Worm (Caenorhabditis elegans): Measurements from ENCODE around the gene moc-3.

DNA sequence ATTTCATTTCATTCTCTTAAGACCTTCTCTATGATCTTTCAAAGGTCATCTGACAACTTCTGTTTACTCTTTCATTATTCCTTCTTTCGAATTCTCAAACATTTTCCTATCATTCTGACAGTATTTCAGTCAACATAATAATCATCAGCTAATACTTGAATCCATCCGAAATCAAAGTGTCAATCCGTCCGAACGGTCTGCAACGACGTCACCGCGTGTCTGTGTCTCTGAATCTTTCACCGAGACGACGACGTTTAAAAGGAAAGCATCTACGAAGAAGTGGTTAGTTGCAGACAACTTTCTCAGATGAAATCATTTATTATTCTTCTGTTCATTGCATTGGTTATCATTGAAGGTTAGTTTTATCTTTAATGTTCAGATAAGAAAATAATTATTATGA is 28.1 kb upstream of the moc-3 start, which contains the start of gene Y42H9AR.5:
- TF ChIP-seq fkh-2 (tag; optimal IDR thresholded peaks at IDR 0.05) (no peak), elt-1 (tag; optimal IDR thresholded peaks at IDR 0.05) (no peak), skn-1 (tag; optimal IDR thresholded peaks at IDR 0.05) (no peak), nhr-237 (tag; optimal IDR thresholded peaks at IDR 0.05) (no peak), lsy-12 (tag; optimal IDR thresholded peaks at IDR 0.05) (no peak), mdl-1 (tag; optimal IDR thresholded peaks at IDR 0.05) (no peak), ztf-11 (tag; optimal IDR thresholded peaks at IDR 0.05) (no peak), nhr-28 (tag; optimal IDR thresholded peaks at IDR 0.05) (no peak), pha-4 (tag; optimal IDR thresholded peaks at IDR 0.05) (no peak), fos-1 (tag; optimal IDR thresholded peaks at IDR 0.05) (no peak), egl-27 (tag; optimal IDR thresholded peaks at IDR 0.05) (no peak)
